Worm (Caenorhabditis elegans): ENCODE results near the gene srx-76.

ce11 chrV:11883215-11883614, 8.4 kb upstream of the srx-76 start:
- TF ChIP-seq tbx-11 (GFP tag; IDR thresholded peaks at IDR 0.05) (no peak), pes-1 (GFP tag; IDR thresholded peaks at IDR 0.05) (no peak), ama-1 (optimal IDR thresholded peaks at IDR 0.05) (no peak), hnd-1 (tag; optimal IDR thresholded peaks at IDR 0.05) (no peak), aly-1 (tag; optimal IDR thresholded peaks at IDR 0.05) (no peak), F13C5.2 (tag; optimal IDR thresholded peaks at IDR 0.05) (no peak), B0310.2 (tag; optimal IDR thresholded peaks at IDR 0.05) (no peak), ets-7 (tag; optimal IDR thresholded peaks at IDR 0.05) (no peak), tra-4 (tag; optimal IDR thresholded peaks at IDR 0.05) (no peak)

All from whole organism, early embryonic.